Worm (Caenorhabditis elegans): ENCODE measurements around the gene smg-4.
A peak's percentile ranks its signal among the peaks of the same experiment; 100 is the strongest.

The smg-4 gene

ce11 chrV:9786721-9787131 is 9.2 kb upstream of the smg-4 start, which contains the start of gene F46B6.6:
Gene F46B6.6 (minus strand): TSS chrV:9786868.
- TF ChIP-seq ceh-28 (tag; optimal IDR thresholded peaks at IDR 0.05) = no peak
- TF ChIP-seq sea-2 (GFP tag; optimal IDR thresholded peaks at IDR 0.05) = no peak
- peak; percentile 80 for TF ChIP-seq ama-1 (optimal IDR thresholded peaks at IDR 0.05)
- TF ChIP-seq nhr-43 (tag; optimal IDR thresholded peaks at IDR 0.05; ENCODE audit: poor library complexity, severe bottlenecking) = peak; percentile 49
- no peak for TF ChIP-seq fkh-10 (GFP tag; optimal IDR thresholded peaks at IDR 0.05)
- TF ChIP-seq nhr-12 (tag; optimal IDR thresholded peaks at IDR 0.05) = no peak
- no peak for TF ChIP-seq R02D3.7 (tag; optimal IDR thresholded peaks at IDR 0.05)
- TF ChIP-seq elt-2 (tag; optimal IDR thresholded peaks at IDR 0.05) = peak; percentile 21

ce11 chrV:9784215-9784614 is 6.7 kb upstream of the smg-4 start:
- no peak for TF ChIP-seq eor-1 (tag; optimal IDR thresholded peaks at IDR 0.05)
- TF ChIP-seq jun-1 (tag; optimal IDR thresholded peaks at IDR 0.05) = no peak
- no peak for TF ChIP-seq fkh-10 (GFP tag; optimal IDR thresholded peaks at IDR 0.05)
- no peak for TF ChIP-seq egl-5 (tag; optimal IDR thresholded peaks at IDR 0.05)
- no peak for TF ChIP-seq lsy-12 (tag; optimal IDR thresholded peaks at IDR 0.05)
- no peak for TF ChIP-seq ama-1 (optimal IDR thresholded peaks at IDR 0.05)
- TF ChIP-seq lin-15B (tag; optimal IDR thresholded peaks at IDR 0.05) = no peak
- TF ChIP-seq fkh-2 (tag; optimal IDR thresholded peaks at IDR 0.05) = no peak

- TF ChIP-seq sea-2 (GFP tag; optimal IDR thresholded peaks at IDR 0.05) (no peak), ZK546.5 (tag; optimal IDR thresholded peaks at IDR 0.05) (no peak), zag-1 (tag; optimal IDR thresholded peaks at IDR 0.05) (no peak), pha-4 (tag; optimal IDR thresholded peaks at IDR 0.05) (no peak), nhr-237 (tag; optimal IDR thresholded peaks at IDR 0.05) (no peak), tbx-2 (tag; optimal IDR thresholded peaks at IDR 0.05) (no peak), mml-1 (tag; optimal IDR thresholded peaks at IDR 0.05) (no peak), eor-1 (tag; optimal IDR thresholded peaks at IDR 0.05) (no peak), fos-1 (tag; optimal IDR thresholded peaks at IDR 0.05) (no peak), egl-27 (tag; optimal IDR thresholded peaks at IDR 0.05) (no peak), nhr-77 (tag; optimal IDR thresholded peaks at IDR 0.05) (no peak), elt-1 (tag; optimal IDR thresholded peaks at IDR 0.05) (no peak), unc-39 (tag; optimal IDR thresholded peaks at IDR 0.05) (no peak)
These were observed 5.4 kb upstream of the smg-4 start, which contains the start of gene F46B6.5 for ce11 chrV:9782969-9783368. Gene F46B6.5 (minus strand): TSS chrV:9783069.

ce11 chrV:9782045-9782444 is 4.5 kb upstream of the smg-4 start:
- TF ChIP-seq mdl-1 (tag; optimal IDR thresholded peaks at IDR 0.05) = no peak
- TF ChIP-seq snpc-4 (tag; optimal IDR thresholded peaks at IDR 0.05) = no peak
- TF ChIP-seq nhr-237 (tag; optimal IDR thresholded peaks at IDR 0.05) = no peak
- no peak for TF ChIP-seq lin-39 (tag; optimal IDR thresholded peaks at IDR 0.05)
- no peak for TF ChIP-seq elt-2 (tag; optimal IDR thresholded peaks at IDR 0.05)
- no peak for TF ChIP-seq tbx-2 (tag; optimal IDR thresholded peaks at IDR 0.05)
- TF ChIP-seq hmg-11 (tag; optimal IDR thresholded peaks at IDR 0.05) = no peak
- TF ChIP-seq nhr-43 (tag; optimal IDR thresholded peaks at IDR 0.05; ENCODE audit: poor library complexity, severe bottlenecking) = no peak
- no peak for TF ChIP-seq egl-27 (tag; optimal IDR thresholded peaks at IDR 0.05)
- no peak for TF ChIP-seq elt-3 (tag; optimal IDR thresholded peaks at IDR 0.05)
- no peak for TF ChIP-seq nhr-11 (tag; optimal IDR thresholded peaks at IDR 0.05)

- TF ChIP-seq mdl-1 (tag; optimal IDR thresholded peaks at IDR 0.05) (no peak), snpc-4 (tag; optimal IDR thresholded peaks at IDR 0.05) (no peak), ceh-28 (tag; optimal IDR thresholded peaks at IDR 0.05) (no peak), nhr-67 (tag; optimal IDR thresholded peaks at IDR 0.05) (no peak), skn-1 (tag; optimal IDR thresholded peaks at IDR 0.05) (no peak), eor-1 (tag; optimal IDR thresholded peaks at IDR 0.05) (no peak), ama-1 (optimal IDR thresholded peaks at IDR 0.05) (no peak), fos-1 (tag; optimal IDR thresholded peaks at IDR 0.05) (no peak), fkh-2 (tag; optimal IDR thresholded peaks at IDR 0.05) (no peak), nhr-43 (tag; optimal IDR thresholded peaks at IDR 0.05; ENCODE audit: poor library complexity, severe bottlenecking) (no peak), ztf-11 (tag; optimal IDR thresholded peaks at IDR 0.05) (no peak), unc-62 (GFP tag; optimal IDR thresholded peaks at IDR 0.05) (no peak), nhr-76 (tag; optimal IDR thresholded peaks at IDR 0.05) (no peak)
These were observed 1.9 kb upstream of the smg-4 start, which contains the start of gene F46B6.4 for ce11 chrV:9779418-9779817. Gene F46B6.4 (minus strand): TSS chrV:9779518.

Measured in whole organism, L3 larva.